Fruit fly (Drosophila melanogaster) whole organism, embryonic: ENCODE data around the gene HIPP1.

Source experiments
- Atf6 ChIP-seq: fragments of 200-800 bp; sonication (Bioruptor generic); IDR thresholded peaks from 2 replicates; pipeline ENCODE4 v1.3.6; 2022; ENCODE audit warnings: missing biosample characterization, missing genetic modification characterization
- BEAF-32 ChIP-seq: fragments of 200-800 bp; sonication (Bioruptor generic); optimal IDR thresholded peaks from 3 replicates; lab custom pipeline; 2017; ENCODE audit warnings: missing biosample characterization, missing genetic modification characterization, mild to moderate bottlenecking, moderate library complexity, missing genetic modification reagents
- Blimp-1 ChIP-seq: fragments of 200-800 bp; sonication (Bioruptor generic); optimal IDR thresholded peaks from 3 replicates; lab custom pipeline; 2018; ENCODE audit warnings: missing biosample characterization, missing genetic modification characterization, mild to moderate bottlenecking, moderate library complexity, missing genetic modification reagents
- CG11696 ChIP-seq: fragments of 200-800 bp; sonication (Bioruptor generic); IDR thresholded peaks from 2 replicates; pipeline ENCODE4 v1.3.6; 2022; ENCODE audit warnings: missing biosample characterization, missing genetic modification characterization
- CG12769 ChIP-seq: fragments of 200-800 bp; sonication (Bioruptor generic); optimal IDR thresholded peaks from 2 replicates; lab custom pipeline; 2019; ENCODE audit warnings: missing biosample characterization, mild to moderate bottlenecking, missing genetic modification characterization, moderate library complexity
- CG12942 ChIP-seq: fragments of 200-800 bp; sonication (Bioruptor generic); optimal IDR thresholded peaks from 3 replicates; lab custom pipeline; 2016; ENCODE audit warnings: missing biosample characterization, missing genetic modification characterization
- CG13287 ChIP-seq: fragments of 200-800 bp; sonication (Bioruptor generic); IDR thresholded peaks from 2 replicates; pipeline ENCODE4 v1.3.6; 2022; ENCODE audit warnings: missing biosample characterization, missing genetic modification characterization; ENCODE audit not compliant: partially characterized antibody
- CG13775 ChIP-seq: fragments of 200-800 bp; sonication (Bioruptor generic); optimal IDR thresholded peaks from 3 replicates; lab custom pipeline; 2017; ENCODE audit warnings: missing biosample characterization, mild to moderate bottlenecking, missing genetic modification characterization
- CG14667 ChIP-seq: fragments of 200-800 bp; sonication (Bioruptor generic); IDR thresholded peaks from 2 replicates; pipeline ENCODE4 v1.3.6; 2022; ENCODE audit warnings: missing biosample characterization, missing genetic modification characterization
- CG15073 ChIP-seq: fragments of 200-800 bp; sonication (Bioruptor generic); optimal IDR thresholded peaks from 2 replicates; lab custom pipeline; 2016; ENCODE audit warnings: missing biosample characterization, missing genetic modification characterization
- CG16779 ChIP-seq: fragments of 200-800 bp; sonication (Bioruptor generic); IDR thresholded peaks from 2 replicates; pipeline ENCODE4 v1.3.6; 2022; ENCODE audit warnings: missing biosample characterization, missing genetic modification characterization
- CG16813 ChIP-seq: fragments of 200-800 bp; sonication (Bioruptor generic); IDR thresholded peaks from 3 replicates; pipeline ENCODE4 v1.3.6; 2022; ENCODE audit warnings: missing biosample characterization, missing genetic modification characterization; ENCODE audit not compliant: partially characterized antibody
- CG17359 ChIP-seq: fragments of 200-800 bp; sonication (Bioruptor generic); optimal IDR thresholded peaks from 3 replicates; lab custom pipeline; 2018; ENCODE audit warnings: missing biosample characterization, mild to moderate bottlenecking, missing genetic modification characterization, moderate library complexity
- CG17612 ChIP-seq: fragments of 200-800 bp; sonication (Bioruptor generic); IDR thresholded peaks from 2 replicates; pipeline ENCODE4 v1.3.6; 2022; ENCODE audit warnings: missing biosample characterization, missing genetic modification characterization
- CG17912 ChIP-seq: fragments of 200-800 bp; sonication (Bioruptor generic); optimal IDR thresholded peaks from 2 replicates; lab custom pipeline; 2018; ENCODE audit warnings: missing biosample characterization, mild to moderate bottlenecking, missing genetic modification characterization
- CG30020 ChIP-seq: fragments of 200-800 bp; optimal IDR thresholded peaks from 2 replicates; lab custom pipeline; 2019; ENCODE audit warnings: missing biosample characterization, mild to moderate bottlenecking, missing genetic modification characterization, moderate library complexity
- CG3407 ChIP-seq: fragments of 200-800 bp; sonication (Bioruptor generic); optimal IDR thresholded peaks from 2 replicates; lab custom pipeline; 2018; ENCODE audit warnings: missing biosample characterization, mild to moderate bottlenecking, missing genetic modification characterization
- CG4854 ChIP-seq: fragments of 200-800 bp; sonication (Bioruptor generic); optimal IDR thresholded peaks from 2 replicates; lab custom pipeline; 2016; ENCODE audit warnings: missing biosample characterization, missing genetic modification characterization, inconsistent platforms
- CG5180 ChIP-seq: fragments of 200-800 bp; sonication (Bioruptor generic); optimal IDR thresholded peaks from 3 replicates; lab custom pipeline; 2017; ENCODE audit warnings: missing biosample characterization, missing genetic modification characterization, mild to moderate bottlenecking, moderate library complexity, missing genetic modification reagents
- CG5245 ChIP-seq: fragments of 200-800 bp; sonication (Bioruptor generic); optimal IDR thresholded peaks from 3 replicates; lab custom pipeline; 2016; ENCODE audit warnings: missing biosample characterization, missing genetic modification characterization
- CG6813 ChIP-seq: fragments of 200-800 bp; sonication (Bioruptor generic); optimal IDR thresholded peaks from 2 replicates; lab custom pipeline; 2017; ENCODE audit warnings: missing biosample characterization, missing genetic modification characterization, mild to moderate bottlenecking, moderate library complexity, missing genetic modification reagents
- CG7786 ChIP-seq: fragments of 200-800 bp; sonication (Bioruptor generic); optimal IDR thresholded peaks from 2 replicates; lab custom pipeline; 2016; ENCODE audit warnings: missing biosample characterization, missing genetic modification characterization
- CG7987 ChIP-seq: fragments of 200-800 bp; sonication (Bioruptor generic); optimal IDR thresholded peaks from 2 replicates; lab custom pipeline; 2018; ENCODE audit warnings: missing biosample characterization, mild to moderate bottlenecking, missing genetic modification characterization, moderate library complexity
- CG8089 ChIP-seq: fragments of 200-800 bp; sonication (Bioruptor generic); optimal IDR thresholded peaks from 3 replicates; lab custom pipeline; 2016; ENCODE audit warnings: missing biosample characterization, missing genetic modification characterization
- CG9876 ChIP-seq: fragments of 200-800 bp; sonication (Bioruptor generic); optimal IDR thresholded peaks from 2 replicates; lab custom pipeline; 2016; ENCODE audit warnings: missing biosample characterization, missing genetic modification characterization
- E2f2 ChIP-seq: fragments of 200-800 bp; sonication (Bioruptor generic); IDR thresholded peaks from 2 replicates; pipeline ENCODE4 v1.3.6; 2022; ENCODE audit warnings: missing biosample characterization, missing genetic modification characterization
- MTF-1 ChIP-seq: fragments of 200-800 bp; sonication (Bioruptor generic); optimal IDR thresholded peaks from 2 replicates; lab custom pipeline; 2018; ENCODE audit warnings: missing biosample characterization, mild to moderate bottlenecking, missing genetic modification characterization, borderline replicate concordance
- Vsx1 ChIP-seq: fragments of 200-800 bp; sonication (Bioruptor generic); optimal IDR thresholded peaks from 2 replicates; lab custom pipeline; 2017; ENCODE audit warnings: missing biosample characterization, mild to moderate bottlenecking, missing genetic modification characterization, missing genetic modification reagents
- ac ChIP-seq: fragments of 200-800 bp; sonication (Bioruptor generic); optimal IDR thresholded peaks from 3 replicates; lab custom pipeline; 2017; ENCODE audit warnings: missing biosample characterization, mild to moderate bottlenecking, missing genetic modification characterization
- ap ChIP-seq: fragments of 200-800 bp; sonication (Bioruptor generic); IDR thresholded peaks from 2 replicates; pipeline ENCODE4 v1.3.6; 2022; ENCODE audit warnings: missing biosample characterization, missing genetic modification characterization
- ase ChIP-seq: fragments of 200-800 bp; sonication (Bioruptor generic); IDR thresholded peaks from 3 replicates; pipeline ENCODE4 v1.3.6; 2022; ENCODE audit warnings: missing biosample characterization, missing genetic modification characterization
- ato ChIP-seq: fragments of 200-800 bp; sonication (Bioruptor generic); IDR thresholded peaks from 2 replicates; pipeline ENCODE4 v1.3.6; 2022; ENCODE audit warnings: missing biosample characterization, missing genetic modification characterization; ENCODE audit not compliant: partially characterized antibody
- cato ChIP-seq: fragments of 200-800 bp; sonication (Bioruptor generic); optimal IDR thresholded peaks from 2 replicates; lab custom pipeline; 2016; ENCODE audit warnings: missing biosample characterization, missing genetic modification characterization, borderline replicate concordance
- emc ChIP-seq: fragments of 200-800 bp; sonication (Bioruptor generic); optimal IDR thresholded peaks from 2 replicates; lab custom pipeline; 2016; ENCODE audit warnings: missing biosample characterization, missing genetic modification characterization
- hth ChIP-seq: fragments of >200 bp; optimal IDR thresholded peaks from 2 replicates; lab custom pipeline; 2017; ENCODE audit warnings: inconsistent platforms
- lilli ChIP-seq: fragments of 200-800 bp; sonication (Bioruptor generic); optimal IDR thresholded peaks from 3 replicates; lab custom pipeline; 2016; ENCODE audit warnings: missing biosample characterization, missing genetic modification characterization
- mirr ChIP-seq: fragments of 200-800 bp; sonication (Bioruptor generic); optimal IDR thresholded peaks from 3 replicates; lab custom pipeline; 2018; ENCODE audit warnings: missing biosample characterization, mild to moderate bottlenecking, missing genetic modification characterization
- nmo ChIP-seq: fragments of 200-800 bp; sonication (Bioruptor generic); optimal IDR thresholded peaks from 2 replicates; lab custom pipeline; 2018; ENCODE audit warnings: missing biosample characterization, mild to moderate bottlenecking, missing genetic modification characterization, moderate library complexity
- pita ChIP-seq: fragments of 200-800 bp; sonication (Bioruptor generic); optimal IDR thresholded peaks from 2 replicates; lab custom pipeline; 2017; ENCODE audit warnings: missing biosample characterization, mild to moderate bottlenecking, missing genetic modification characterization
- run ChIP-seq: fragments of 200-800 bp; sonication (Bioruptor generic); optimal IDR thresholded peaks from 3 replicates; lab custom pipeline; 2018; ENCODE audit warnings: missing biosample characterization, mild to moderate bottlenecking, missing genetic modification characterization
- sim ChIP-seq: fragments of 200-800 bp; sonication (Bioruptor generic); IDR thresholded peaks from 2 replicates; pipeline ENCODE4 v1.3.6; 2022; ENCODE audit warnings: missing biosample characterization, missing genetic modification characterization
- sug ChIP-seq: fragments of 200-800 bp; optimal IDR thresholded peaks from 2 replicates; lab custom pipeline; 2019; ENCODE audit warnings: missing biosample characterization, mild to moderate bottlenecking, missing genetic modification characterization, moderate library complexity
- tgo ChIP-seq: fragments of 200-800 bp; sonication (Bioruptor generic); IDR thresholded peaks from 3 replicates; pipeline ENCODE4 v1.3.6; 2022; ENCODE audit warnings: missing biosample characterization, missing genetic modification characterization
- tna ChIP-seq: fragments of 200-800 bp; sonication (Bioruptor generic); IDR thresholded peaks from 2 replicates; pipeline ENCODE4 v1.3.6; 2022; ENCODE audit warnings: missing biosample characterization, missing genetic modification characterization; ENCODE audit not compliant: partially characterized antibody
- vnd ChIP-seq: fragments of 200-800 bp; sonication (Bioruptor generic); IDR thresholded peaks from 3 replicates; pipeline ENCODE4 v1.3.6; 2022; ENCODE audit warnings: missing biosample characterization, missing genetic modification characterization; ENCODE audit not compliant: partially characterized antibody
- wdn ChIP-seq: fragments of 200-800 bp; sonication (Bioruptor generic); IDR thresholded peaks from 2 replicates; pipeline ENCODE4 v1.3.6; 2022; ENCODE audit warnings: missing biosample characterization, missing genetic modification characterization
- wek ChIP-seq: fragments of 200-800 bp; sonication (Bioruptor generic); optimal IDR thresholded peaks from 3 replicates; lab custom pipeline; 2018; ENCODE audit warnings: missing biosample characterization, mild to moderate bottlenecking, missing genetic modification characterization, moderate library complexity
- zfh2 ChIP-seq: fragments of 200-800 bp; sonication (Bioruptor generic); optimal IDR thresholded peaks from 2 replicates; lab custom pipeline; 2016; ENCODE audit warnings: missing biosample characterization, missing genetic modification characterization

Gene HIPP1

dm6 chr3L:20784812-20785671 is 24.4 kb upstream of the HIPP1 start:
- no peak for TF ChIP-seq zfh2 (GFP tag; lab: Kevin White, UChicago)
- no peak for TF ChIP-seq sim (GFP tag; lab: Robert Waterston, UW)
- TF ChIP-seq CG7987 (GFP tag; lab: Kevin White, UChicago): peak; percentile 57
- TF ChIP-seq pita (GFP tag; lab: Kevin White, UChicago): no peak
- TF ChIP-seq vnd (GFP tag; lab: Robert Waterston, UW): 0 out of 3 replicates have a peak, but pooled peaks have one; percentile 31
- no peak for TF ChIP-seq hth
- no peak for TF ChIP-seq ac (GFP tag; lab: Kevin White, UChicago)
- peak; percentile 23 for TF ChIP-seq lilli (GFP tag; lab: Kevin White, UChicago)
- no peak for TF ChIP-seq wek (GFP tag; lab: Kevin White, UChicago)
- peak; percentile 37 for TF ChIP-seq CG13775 (GFP tag; lab: Kevin White, UChicago)
- peak; percentile 15 for TF ChIP-seq CG9876
- TF ChIP-seq CG5245 (GFP tag; lab: Kevin White, UChicago): no peak
- no peak for TF ChIP-seq CG17912 (GFP tag; lab: Kevin White, UChicago)
- no peak for TF ChIP-seq CG7786 (GFP tag; lab: Kevin White, UChicago)
- TF ChIP-seq run: no peak
- TF ChIP-seq CG30020 (tag; lab: Kevin White, UChicago): peak; percentile 19
- peak; percentile 23; the same call in 1 of the 3 replicates for TF ChIP-seq CG16813 (GFP tag; lab: Robert Waterston, UW)
- TF ChIP-seq mirr (GFP tag; lab: Kevin White, UChicago): peak; percentile 75
- TF ChIP-seq CG6813 (GFP tag; lab: Kevin White, UChicago): peak; percentile 40
- peak; percentile 16 for TF ChIP-seq CG17359 (tag; lab: Kevin White, UChicago)
- TF ChIP-seq CG14667 (GFP tag; lab: Robert Waterston, UW): no peak
- TF ChIP-seq CG12942 (GFP tag; lab: Kevin White, UChicago): no peak
- TF ChIP-seq E2f2 (GFP tag; lab: Robert Waterston, UW): no peak; the same call in 1 of the 2 replicates
- TF ChIP-seq CG13287 (GFP tag; lab: Robert Waterston, UW): peak; percentile 50
- no peak for TF ChIP-seq CG17612 (GFP tag; lab: Robert Waterston, UW)
- TF ChIP-seq Vsx1: peak; percentile 13
- TF ChIP-seq ato: 0 out of 2 replicates have a peak, but pooled peaks have one; percentile 44
- peak; percentile 44 for TF ChIP-seq BEAF-32 (GFP tag; lab: Kevin White, UChicago)
- peak; percentile 56 for TF ChIP-seq MTF-1 (GFP tag; lab: Kevin White, UChicago)
- no peak for TF ChIP-seq ase
- no peak for TF ChIP-seq CG3407 (GFP tag; lab: Kevin White, UChicago)
- TF ChIP-seq CG11696 (GFP tag; lab: Robert Waterston, UW): 0 out of 2 replicates have a peak, but pooled peaks have one; percentile 16
- TF ChIP-seq tna: no peak
- no peak for TF ChIP-seq Blimp-1
- no peak for TF ChIP-seq ap
- peak; percentile 18 for TF ChIP-seq CG8089
- TF ChIP-seq wdn: peak; percentile 82
- peak; percentile 2 for TF ChIP-seq CG4854
- TF ChIP-seq CG5180 (GFP tag; lab: Kevin White, UChicago): no peak
- TF ChIP-seq nmo: peak; percentile 44
- no peak for TF ChIP-seq CG15073 (GFP tag; lab: Kevin White, UChicago)
- TF ChIP-seq emc (GFP tag; lab: Kevin White, UChicago): no peak
- TF ChIP-seq Atf6 (GFP tag; lab: Robert Waterston, UW): peak; percentile 45; the same call in 1 of the 2 replicates
- TF ChIP-seq tgo (GFP tag; lab: Robert Waterston, UW): no peak; the same call in 2 of the 3 replicates
- TF ChIP-seq CG12769 (tag; lab: Kevin White, UChicago): peak; percentile 33
- TF ChIP-seq cato (GFP tag; lab: Kevin White, UChicago): no peak
- no peak for TF ChIP-seq CG16779 (GFP tag; lab: Robert Waterston, UW)
- TF ChIP-seq sug: peak; percentile 73
